Fruit fly (Drosophila melanogaster) Kc167 (cell line): ENCODE measurements around the gene MCU.

Experiments
- Myc ChIP-seq: fragments of >200 bp; optimal IDR thresholded peaks from 2 replicates; lab custom pipeline; 2017; ENCODE audit warnings: missing external identifiers
- Sin3A ChIP-seq: fragments of >200 bp; optimal IDR thresholded peaks from 2 replicates; lab custom pipeline; 2018; ENCODE audit warnings: missing external identifiers
- h ChIP-seq: fragments of >200 bp; optimal IDR thresholded peaks from 3 replicates; lab custom pipeline; 2018; ENCODE audit warnings: missing external identifiers
- insv ChIP-seq: fragments of >200 bp; optimal IDR thresholded peaks from 3 replicates; lab custom pipeline; 2018; ENCODE audit warnings: missing external identifiers
- psq ChIP-seq: fragments of >200 bp; optimal IDR thresholded peaks from 2 replicates; lab custom pipeline; 2017; ENCODE audit warnings: missing external identifiers
- ttk ChIP-seq: sonication (Bioruptor generic); optimal IDR thresholded peaks from 2 replicates; lab custom pipeline; 2017; ENCODE audit warnings: missing external identifiers

- TF ChIP-seq h (lab: Kevin White, UChicago) (no peak), psq (lab: Kevin White, UChicago) (no peak), Myc (no peak), ttk (lab: Kevin White, UChicago) (no peak), insv (lab: Kevin White, UChicago) (no peak), Sin3A (lab: Kevin White, UChicago) (no peak)
Observed at dm6 chr3L:6556221-6556620, 5.7 kb downstream of the MCU start.
